Fruit fly (Drosophila melanogaster): ENCODE results near the gene CG44227.
A peak's percentile ranks its signal among the peaks of the same experiment; 100 is the strongest.

The CG44227 gene

DNA sequence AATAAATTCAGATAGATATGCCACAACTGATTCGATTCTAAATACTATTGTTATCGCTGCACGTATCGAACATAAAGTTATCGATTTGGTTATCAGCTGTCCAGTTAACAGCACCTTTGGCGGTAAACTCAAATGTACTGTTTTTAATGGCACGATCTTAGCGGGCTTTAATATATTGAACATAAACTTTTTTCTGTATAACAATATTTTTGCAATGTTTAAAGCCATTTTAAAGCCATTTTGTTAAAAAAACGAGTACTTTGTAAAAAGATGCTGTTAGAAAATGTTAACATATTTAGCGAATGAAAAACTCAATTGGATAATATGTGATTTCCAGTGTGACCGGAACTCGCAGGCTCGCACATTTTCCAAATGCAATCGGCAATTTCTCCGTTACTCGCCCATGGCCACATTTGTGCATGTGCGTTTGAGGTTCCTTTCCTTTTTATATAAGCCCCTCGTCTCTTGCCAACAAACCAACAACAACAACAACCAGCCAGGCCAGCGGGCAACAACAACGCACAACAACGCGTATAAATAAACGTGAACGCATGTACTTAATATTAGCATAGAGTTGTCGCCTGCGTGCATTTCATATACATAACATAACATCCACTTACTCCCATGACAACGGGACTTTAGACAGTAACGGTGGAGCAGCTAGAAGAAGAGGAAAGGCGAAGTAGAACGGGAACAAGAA lies 31.0 kb upstream of the CG44227 start, which contains the start of gene TMEM216 (continued):
- TF ChIP-seq Camta (GFP tag; optimal IDR thresholded peaks at IDR 0.05) (no peak), Side (GFP tag; optimal IDR thresholded peaks at IDR 0.05) (no peak), CG12659 (GFP tag; optimal IDR thresholded peaks at IDR 0.05) (peak; percentile 80), Tbp (GFP tag; optimal IDR thresholded peaks at IDR 0.05) (no peak), CG15011 (GFP tag; optimal IDR thresholded peaks at IDR 0.05) (no peak), Fer3 (tag; optimal IDR thresholded peaks at IDR 0.05) (no peak), dm (GFP tag; optimal IDR thresholded peaks at IDR 0.05) (peak; percentile 76), CG7987 (GFP tag; optimal IDR thresholded peaks at IDR 0.05) (peak; percentile 16), CG9797 (GFP tag; optimal IDR thresholded peaks at IDR 0.05) (peak; percentile 88), CG13775 (GFP tag; optimal IDR thresholded peaks at IDR 0.05) (no peak), lab (GFP tag; optimal IDR thresholded peaks at IDR 0.05) (no peak), CG31388 (GFP tag; optimal IDR thresholded peaks at IDR 0.05) (no peak), Bgb (GFP tag; IDR thresholded peaks at IDR 0.05; ENCODE audit: partially characterized antibody) (peak; percentile 30; the same call in 1 of the 2 replicates), Dref (GFP tag; IDR thresholded peaks at IDR 0.05) (peak; percentile 68), fd3F (GFP tag; optimal IDR thresholded peaks at IDR 0.05) (no peak), h (optimal IDR thresholded peaks at IDR 0.05) (no peak), CG3281 (GFP tag; optimal IDR thresholded peaks at IDR 0.05) (no peak), BtbVII (GFP tag; optimal IDR thresholded peaks at IDR 0.05) (no peak), CG6683 (GFP tag; optimal IDR thresholded peaks at IDR 0.05) (no peak), nau (GFP tag; optimal IDR thresholded peaks at IDR 0.05) (no peak), Eip74EF (GFP tag; optimal IDR thresholded peaks at IDR 0.05) (no peak), CG7745 (tag; optimal IDR thresholded peaks at IDR 0.05) (no peak), CG16813 (GFP tag; IDR thresholded peaks at IDR 0.05; ENCODE audit: partially characterized antibody) (peak; percentile 49; the same call in 2 of the 3 replicates), NfI (GFP tag; optimal IDR thresholded peaks at IDR 0.05) (no peak), Gug (GFP tag; IDR thresholded peaks at IDR 0.05) (no peak), CG7963 (GFP tag; IDR thresholded peaks at IDR 0.05; ENCODE audit: partially characterized antibody) (0 out of 3 replicates have a peak, but pooled peaks have one; percentile 40), HLH4C (GFP tag; IDR thresholded peaks at IDR 0.05; ENCODE audit: partially characterized antibody) (peak; percentile 71), CG6272 (GFP tag; IDR thresholded peaks at IDR 0.05) (no peak), CG10267 (tag; optimal IDR thresholded peaks at IDR 0.05) (peak; percentile 52), gsb (GFP tag; IDR thresholded peaks at IDR 0.05) (no peak), CG17186 (GFP tag; optimal IDR thresholded peaks at IDR 0.05) (peak; percentile 29), CG13287 (GFP tag; IDR thresholded peaks at IDR 0.05; ENCODE audit: partially characterized antibody) (peak; percentile 73), insv (GFP tag; optimal IDR thresholded peaks at IDR 0.05) (peak in 1 of 2 experiments; percentile 73), ftz-f1 (GFP tag; optimal IDR thresholded peaks at IDR 0.05) (no peak), stwl (tag; optimal IDR thresholded peaks at IDR 0.05) (peak; percentile 73), ato (GFP tag; IDR thresholded peaks at IDR 0.05; ENCODE audit: partially characterized antibody) (peak; percentile 18; the same call in 1 of the 2 replicates), CG11723 (GFP tag; optimal IDR thresholded peaks at IDR 0.05) (no peak), pb (GFP tag; optimal IDR thresholded peaks at IDR 0.05) (no peak), crp (GFP tag; optimal IDR thresholded peaks at IDR 0.05) (peak; percentile 7 to 82), br (optimal IDR thresholded peaks at IDR 0.05) (no peak), CG15514 (GFP tag; optimal IDR thresholded peaks at IDR 0.05) (peak; percentile 88), Ptx1 (GFP tag; IDR thresholded peaks at IDR 0.05) (no peak), dmrt11E (tag; optimal IDR thresholded peaks at IDR 0.05) (peak; percentile 15), GATAe (GFP tag; conservative IDR thresholded peaks at IDR 0.05) (no peak), CG16863 (GFP tag; optimal IDR thresholded peaks at IDR 0.05) (no peak), CG33213 (GFP tag; optimal IDR thresholded peaks at IDR 0.05) (peak; percentile 42), Elba2 (GFP tag; optimal IDR thresholded peaks at IDR 0.05) (peak; percentile 83), Six4 (GFP tag; optimal IDR thresholded peaks at IDR 0.05) (no peak)
